Fruit fly (Drosophila melanogaster) whole organism, embryonic: ENCODE measurements around the gene LysRS.

ENCODE experiments used
- Antp ChIP-seq: fragments of 200-800 bp; sonication (Bioruptor generic); optimal IDR thresholded peaks from 3 replicates; lab custom pipeline; 2016; ENCODE audit warnings: missing biosample characterization, missing genetic modification characterization
- Blimp-1 ChIP-seq: fragments of 200-800 bp; sonication (Bioruptor generic); optimal IDR thresholded peaks from 3 replicates; lab custom pipeline; 2018; ENCODE audit warnings: missing biosample characterization, missing genetic modification characterization, mild to moderate bottlenecking, moderate library complexity, missing genetic modification reagents
- BtbVII ChIP-seq: fragments of 200-800 bp; sonication (Bioruptor generic); optimal IDR thresholded peaks from 3 replicates; lab custom pipeline; 2017; ENCODE audit warnings: missing biosample characterization, mild to moderate bottlenecking, missing genetic modification characterization
- CG13287 ChIP-seq: fragments of 200-800 bp; sonication (Bioruptor generic); IDR thresholded peaks from 2 replicates; pipeline ENCODE4 v1.3.6; 2022; ENCODE audit warnings: missing biosample characterization, missing genetic modification characterization; ENCODE audit not compliant: partially characterized antibody
- CG13894 ChIP-seq: fragments of 200-800 bp; sonication (Bioruptor generic); optimal IDR thresholded peaks from 3 replicates; lab custom pipeline; 2018; ENCODE audit warnings: missing biosample characterization, mild to moderate bottlenecking, missing genetic modification characterization, moderate library complexity
- CG17359 ChIP-seq: fragments of 200-800 bp; sonication (Bioruptor generic); optimal IDR thresholded peaks from 3 replicates; lab custom pipeline; 2018; ENCODE audit warnings: missing biosample characterization, mild to moderate bottlenecking, missing genetic modification characterization, moderate library complexity
- CG18764 ChIP-seq: fragments of 200-800 bp; sonication (Bioruptor generic); optimal IDR thresholded peaks from 3 replicates; lab custom pipeline; 2016; ENCODE audit warnings: missing biosample characterization, missing genetic modification characterization
- CG2120 ChIP-seq: fragments of 200-800 bp; sonication (Bioruptor generic); optimal IDR thresholded peaks from 3 replicates; lab custom pipeline; 2016; ENCODE audit warnings: missing biosample characterization, missing genetic modification characterization
- CG32532 ChIP-seq: fragments of 200-800 bp; sonication (Bioruptor generic); IDR thresholded peaks from 2 replicates; pipeline ENCODE4 v1.3.6; 2022; ENCODE audit warnings: missing biosample characterization, missing genetic modification characterization
- CG32767 ChIP-seq: fragments of 200-800 bp; sonication (Bioruptor generic); IDR thresholded peaks from 2 replicates; pipeline ENCODE4 v1.3.6; 2022; ENCODE audit warnings: missing biosample characterization, missing genetic modification characterization
- CG4730 ChIP-seq: fragments of 200-800 bp; sonication (Bioruptor generic); IDR thresholded peaks from 2 replicates; pipeline ENCODE4 v1.3.6; 2022; ENCODE audit warnings: missing biosample characterization, missing genetic modification characterization
- CG6254 ChIP-seq: fragments of 200-800 bp; sonication (Bioruptor generic); optimal IDR thresholded peaks from 3 replicates; lab custom pipeline; 2017; ENCODE audit warnings: mild to moderate bottlenecking, missing biosample characterization, missing genetic modification reagents, missing genetic modification characterization
- CG6765 ChIP-seq: fragments of 200-800 bp; sonication (Bioruptor generic); optimal IDR thresholded peaks from 3 replicates; lab custom pipeline; 2017; ENCODE audit warnings: missing biosample characterization, mild to moderate bottlenecking, missing genetic modification characterization
- CG8290 ChIP-seq, 3 experiments: fragments of 200-800 bp; sonication (Bioruptor generic); optimal IDR thresholded peaks; 2 replicates each; lab custom pipeline; 2016 to 2019; ENCODE audit warnings: missing biosample characterization in 3 of 3, missing genetic modification characterization in 3 of 3, mild to moderate bottlenecking in 2 of 3, moderate library complexity in 1 of 3
- CG8478 ChIP-seq: fragments of >200 bp; optimal IDR thresholded peaks from 2 replicates; lab custom pipeline; 2018
- CG9932 ChIP-seq: fragments of 200-800 bp; sonication (Bioruptor generic); IDR thresholded peaks from 2 replicates; pipeline ENCODE4 v1.3.6; 2022; ENCODE audit warnings: missing biosample characterization, missing genetic modification characterization
- D ChIP-seq, 2 experiments: fragments of 200-800 bp in 1 of 2; fragments of >200 bp in 1 of 2; sonication (Bioruptor generic) in 1 of 2; optimal IDR thresholded peaks; 2 replicates in 1 of 2; 3 replicates in 1 of 2; lab custom pipeline; 2017; ENCODE audit warnings: mild to moderate bottlenecking in 1 of 2, missing biosample characterization in 1 of 2, missing genetic modification characterization in 1 of 2, missing genetic modification reagents in 1 of 2
- ERR ChIP-seq: fragments of 200-800 bp; sonication (Bioruptor generic); optimal IDR thresholded peaks from 2 replicates; lab custom pipeline; 2016; ENCODE audit warnings: missing biosample characterization, missing genetic modification characterization
- Ets65A ChIP-seq: fragments of 200-800 bp; sonication (Bioruptor generic); peaks from one replicate; lab custom pipeline; 2016; ENCODE audit warnings: missing biosample characterization, missing genetic modification characterization
- Fer1 ChIP-seq: fragments of 200-800 bp; sonication (Bioruptor generic); optimal IDR thresholded peaks from 2 replicates; lab custom pipeline; 2017; ENCODE audit warnings: missing biosample characterization, mild to moderate bottlenecking, missing genetic modification characterization
- Fer3 ChIP-seq: fragments of 200-800 bp; sonication (Bioruptor generic); optimal IDR thresholded peaks from 2 replicates; lab custom pipeline; 2018; ENCODE audit warnings: missing biosample characterization, mild to moderate bottlenecking, missing genetic modification characterization, moderate library complexity
- Hr78 ChIP-seq, 2 experiments: fragments of 200-800 bp in 1 of 2; fragments of >200 bp in 1 of 2; sonication (Bioruptor generic) in 1 of 2; optimal IDR thresholded peaks; 2 replicates each; lab custom pipeline; 2017 to 2019; ENCODE audit warnings: missing biosample characterization in 2 of 2, missing genetic modification characterization in 2 of 2, mild to moderate bottlenecking in 1 of 2, moderate library complexity in 1 of 2
- Med ChIP-seq: fragments of 200-800 bp; sonication (Bioruptor generic); peaks from one replicate; lab custom pipeline; 2016; ENCODE audit warnings: missing biosample characterization, missing genetic modification characterization, mild to moderate bottlenecking, inconsistent platforms, moderate library complexity
- Nf-YA ChIP-seq: fragments of 200-800 bp; sonication (Bioruptor generic); IDR thresholded peaks from 2 replicates; pipeline ENCODE4 v1.3.6; 2022; ENCODE audit warnings: missing biosample characterization, missing genetic modification characterization
- NfI ChIP-seq: fragments of 200-800 bp; sonication (Bioruptor generic); optimal IDR thresholded peaks from 3 replicates; lab custom pipeline; 2018; ENCODE audit warnings: missing biosample characterization, mild to moderate bottlenecking, missing genetic modification characterization, moderate library complexity
- Ravus ChIP-seq: fragments of 200-800 bp; sonication (Bioruptor generic); IDR thresholded peaks from 2 replicates; pipeline ENCODE4 v1.3.6; 2022; ENCODE audit warnings: missing biosample characterization, missing genetic modification characterization
- Vsx1 ChIP-seq: fragments of 200-800 bp; sonication (Bioruptor generic); optimal IDR thresholded peaks from 2 replicates; lab custom pipeline; 2017; ENCODE audit warnings: missing biosample characterization, mild to moderate bottlenecking, missing genetic modification characterization, missing genetic modification reagents
- cg ChIP-seq: fragments of 200-800 bp; sonication (Bioruptor generic); optimal IDR thresholded peaks from 3 replicates; lab custom pipeline; 2019; ENCODE audit warnings: missing biosample characterization, mild to moderate bottlenecking, missing genetic modification characterization, moderate library complexity
- chinmo ChIP-seq: fragments of 200-800 bp; sonication (Bioruptor generic); IDR thresholded peaks from 4 replicates; pipeline ENCODE4 v1.3.6; 2022; ENCODE audit warnings: missing biosample characterization, missing genetic modification characterization; ENCODE audit not compliant: partially characterized antibody
- disco-r ChIP-seq: fragments of 200-800 bp; sonication (Bioruptor generic); optimal IDR thresholded peaks from 2 replicates; lab custom pipeline; 2016; ENCODE audit warnings: missing biosample characterization, missing genetic modification characterization
- ewg ChIP-seq: fragments of 200-800 bp; sonication (Bioruptor generic); optimal IDR thresholded peaks from 3 replicates; lab custom pipeline; 2017; ENCODE audit warnings: mild to moderate bottlenecking, missing biosample characterization, missing genetic modification reagents, missing genetic modification characterization
- ftz-f1 ChIP-seq: fragments of 200-800 bp; sonication (Bioruptor generic); optimal IDR thresholded peaks from 2 replicates; lab custom pipeline; 2016; ENCODE audit warnings: missing biosample characterization, missing genetic modification characterization
- ham ChIP-seq: fragments of 200-800 bp; sonication (Bioruptor generic); IDR thresholded peaks from 2 replicates; pipeline ENCODE4 v1.3.6; 2022; ENCODE audit warnings: missing biosample characterization, missing genetic modification characterization
- hkb ChIP-seq, 2 experiments: fragments of 200-800 bp in 1 of 2; fragments of >200 bp in 1 of 2; sonication (Bioruptor generic) in 1 of 2; IDR thresholded peaks in 1 of 2; optimal IDR thresholded peaks in 1 of 2; 2 replicates each; pipeline versions ENCODE4 v1.3.6 to Lab custom; 2017 to 2022; ENCODE audit warnings: missing biosample characterization in 1 of 2, missing genetic modification characterization in 1 of 2
- kni ChIP-seq: fragments of 200-800 bp; sonication (Bioruptor generic); optimal IDR thresholded peaks from 3 replicates; lab custom pipeline; 2017; ENCODE audit warnings: mild to moderate bottlenecking, missing biosample characterization, missing genetic modification reagents, missing genetic modification characterization
- lab ChIP-seq: fragments of 200-800 bp; sonication (Bioruptor generic); optimal IDR thresholded peaks from 3 replicates; lab custom pipeline; 2017; ENCODE audit warnings: missing biosample characterization, missing genetic modification characterization, mild to moderate bottlenecking, moderate library complexity, missing genetic modification reagents
- mirr ChIP-seq: fragments of 200-800 bp; sonication (Bioruptor generic); optimal IDR thresholded peaks from 3 replicates; lab custom pipeline; 2018; ENCODE audit warnings: missing biosample characterization, mild to moderate bottlenecking, missing genetic modification characterization
- nom ChIP-seq: fragments of 200-800 bp; sonication (Bioruptor generic); optimal IDR thresholded peaks from 2 replicates; lab custom pipeline; 2017; ENCODE audit warnings: missing biosample characterization, missing genetic modification characterization, mild to moderate bottlenecking, moderate library complexity, missing genetic modification reagents
- onecut ChIP-seq: fragments of 200-800 bp; sonication (Bioruptor generic); IDR thresholded peaks from 2 replicates; pipeline ENCODE4 v1.3.6; 2022; ENCODE audit warnings: missing biosample characterization, missing genetic modification characterization
- rib ChIP-seq: fragments of 200-800 bp; sonication (Bioruptor generic); IDR thresholded peaks from 2 replicates; pipeline ENCODE4 v1.3.6; 2022; ENCODE audit warnings: missing biosample characterization, missing genetic modification characterization
- row ChIP-seq: fragments of 200-800 bp; sonication (Bioruptor generic); IDR thresholded peaks from 3 replicates; pipeline ENCODE4 v1.3.6; 2022; ENCODE audit warnings: missing biosample characterization, missing genetic modification characterization
- sd ChIP-seq: fragments of 200-800 bp; sonication (Bioruptor generic); optimal IDR thresholded peaks from 3 replicates; lab custom pipeline; 2018; ENCODE audit warnings: missing biosample characterization, mild to moderate bottlenecking, missing genetic modification characterization, moderate library complexity
- sens ChIP-seq: fragments of 200-800 bp; sonication (Bioruptor generic); peaks from one replicate; lab custom pipeline; 2016; ENCODE audit warnings: missing biosample characterization, missing genetic modification characterization
- sqz ChIP-seq: fragments of 200-800 bp; sonication (Bioruptor generic); optimal IDR thresholded peaks from 3 replicates; lab custom pipeline; 2018; ENCODE audit warnings: missing biosample characterization, mild to moderate bottlenecking, missing genetic modification characterization
- sr ChIP-seq: fragments of 200-800 bp; sonication (Bioruptor generic); IDR thresholded peaks from 3 replicates; pipeline ENCODE4 v1.3.6; 2022; ENCODE audit warnings: missing biosample characterization, missing genetic modification characterization
- vvl ChIP-seq: fragments of 200-800 bp; sonication (Bioruptor generic); IDR thresholded peaks from 2 replicates; pipeline ENCODE4 v1.3.6; 2022; ENCODE audit warnings: missing biosample characterization, missing genetic modification characterization
- wek ChIP-seq: fragments of 200-800 bp; sonication (Bioruptor generic); optimal IDR thresholded peaks from 3 replicates; lab custom pipeline; 2018; ENCODE audit warnings: missing biosample characterization, mild to moderate bottlenecking, missing genetic modification characterization, moderate library complexity

The LysRS gene

DNA sequence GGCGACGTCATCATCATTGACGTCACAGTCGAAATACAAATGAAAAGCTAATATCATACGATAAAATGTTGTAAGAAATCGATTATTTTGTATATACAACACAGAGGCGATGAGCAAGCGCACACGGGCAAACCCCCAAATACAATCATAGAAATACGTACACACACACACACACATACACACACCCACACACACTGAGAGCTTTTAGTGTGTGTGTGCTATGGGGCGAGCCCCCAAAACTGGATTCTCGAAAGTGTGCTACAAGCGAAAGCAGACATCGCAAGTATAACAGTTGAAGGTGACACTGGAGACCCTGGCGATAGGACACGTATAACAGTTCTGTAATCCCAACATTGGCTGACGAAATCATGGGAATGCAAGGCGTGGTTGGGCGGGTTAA is 26.8 kb downstream of the LysRS start (continued):
- TF ChIP-seq sr (GFP tag; lab: Robert Waterston, UW) (0 out of 3 replicates have a peak, but pooled peaks have one; percentile 44), Vsx1 (GFP tag; lab: Kevin White, UChicago) (no peak), sens (GFP tag; lab: Kevin White, UChicago) (peak; percentile 54), CG4730 (no peak), CG8478 (lab: Kevin White, UChicago) (peak; percentile 52), CG32532 (GFP tag; lab: Robert Waterston, UW) (0 out of 2 replicates have a peak, but pooled peaks have one; percentile 19), sd (peak; percentile 52), D (optimal IDR thresholded peaks at IDR 0.05; lab: Kevin White, UChicago) (no peak), D (GFP tag; optimal IDR thresholded peaks at IDR 0.05; lab: Kevin White, UChicago) (no peak), BtbVII (GFP tag; lab: Kevin White, UChicago) (peak; percentile 68), CG6254 (GFP tag; lab: Kevin White, UChicago) (no peak), ewg (GFP tag; lab: Kevin White, UChicago) (peak; percentile 74), mirr (GFP tag; lab: Kevin White, UChicago) (peak; percentile 37), Hr78 (GFP tag; optimal IDR thresholded peaks at IDR 0.05; lab: Kevin White, UChicago) (peak in 1 of 2 experiments; percentile 39), kni (GFP tag; lab: Kevin White, UChicago) (peak; percentile 58), chinmo (peak; percentile 79; the same call in 1 of the 4 replicates), CG32767 (GFP tag; lab: Robert Waterston, UW) (peak; percentile 78), Fer1 (GFP tag; lab: Kevin White, UChicago) (peak; percentile 4), cg (GFP tag; lab: Kevin White, UChicago) (peak; percentile 95), CG8290 (GFP tag; optimal IDR thresholded peaks at IDR 0.05; lab: Kevin White, UChicago) (no peak), CG8290 (tag; optimal IDR thresholded peaks at IDR 0.05; lab: Kevin White, UChicago) (peak in 1 of 2 experiments; percentile 11), Ravus (GFP tag; lab: Robert Waterston, UW) (no peak), rib (GFP tag; lab: Robert Waterston, UW) (0 out of 2 replicates have a peak, but pooled peaks have one; percentile 31), CG13287 (peak; percentile 20; the same call in 1 of the 2 replicates), onecut (GFP tag; lab: Robert Waterston, UW) (peak; percentile 98), disco-r (GFP tag; lab: Kevin White, UChicago) (no peak), CG6765 (peak; percentile 14), Fer3 (no peak), CG13894 (tag; lab: Kevin White, UChicago) (peak; percentile 85), nom (GFP tag; lab: Kevin White, UChicago) (peak; percentile 9), CG9932 (GFP tag; lab: Robert Waterston, UW) (0 out of 2 replicates have a peak, but pooled peaks have one; percentile 8), NfI (no peak)
- TF ChIP-seq, all 482 proteins: peak for 37

DNA sequence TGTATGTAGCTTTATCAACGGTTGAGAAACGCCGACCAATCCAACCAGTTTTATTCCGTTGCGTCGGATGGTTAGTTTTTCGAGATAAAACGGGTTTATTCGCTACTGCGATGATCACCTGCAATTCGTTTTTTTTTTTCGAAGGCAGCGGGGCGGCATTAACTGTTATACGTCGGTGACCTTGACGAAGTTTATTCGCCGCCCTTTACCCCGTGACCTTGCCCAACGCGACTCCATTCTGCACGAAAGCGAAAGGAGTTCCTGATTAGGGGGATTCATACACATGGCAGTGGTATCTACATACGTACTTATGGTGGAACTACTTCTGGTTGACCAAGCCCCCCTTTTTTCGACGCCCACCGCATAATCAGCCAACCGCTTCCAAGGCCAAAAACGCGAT is 28.1 kb downstream of the LysRS start:
- peak; percentile 90 for TF ChIP-seq ftz-f1 (GFP tag; lab: Kevin White, UChicago)
- 0 out of 2 replicates have a peak, but pooled peaks have one; percentile 8 for TF ChIP-seq vvl
- no peak for TF ChIP-seq CG17359 (tag; lab: Kevin White, UChicago)
- peak; percentile 2 for TF ChIP-seq CG2120 (GFP tag; lab: Kevin White, UChicago)
- 0 out of 2 replicates have a peak, but pooled peaks have one; percentile 17 for TF ChIP-seq rib (GFP tag; lab: Robert Waterston, UW)
- no peak for TF ChIP-seq CG18764 (GFP tag; lab: Kevin White, UChicago)
- TF ChIP-seq Hr78 (GFP tag; optimal IDR thresholded peaks at IDR 0.05; lab: Kevin White, UChicago), result peak in 1 of 2 experiments; percentile 57
- peak; percentile 72 for TF ChIP-seq sqz
- TF ChIP-seq wek (GFP tag; lab: Kevin White, UChicago), result peak; percentile 61
- TF ChIP-seq Antp, result no peak
- TF ChIP-seq nom (GFP tag; lab: Kevin White, UChicago), result peak; percentile 17
- 0 out of 4 replicates have a peak, but pooled peaks have one; percentile 71 for TF ChIP-seq chinmo
- no peak for TF ChIP-seq Nf-YA (GFP tag; lab: Robert Waterston, UW)
- no peak for TF ChIP-seq hkb (optimal IDR thresholded peaks at IDR 0.05; lab: Kevin White, UChicago)
- TF ChIP-seq hkb (GFP tag; IDR thresholded peaks at IDR 0.05; lab: Robert Waterston, UW), result peak; percentile 26; the same call in 1 of the 2 replicates
- TF ChIP-seq Med (GFP tag; lab: Kevin White, UChicago), result peak; percentile 51
- peak; percentile 38 for TF ChIP-seq ERR (GFP tag; lab: Kevin White, UChicago)
- peak; percentile 10 for TF ChIP-seq Ets65A (GFP tag; lab: Kevin White, UChicago)
- TF ChIP-seq Blimp-1 (GFP tag; lab: Kevin White, UChicago), result peak; percentile 85
- TF ChIP-seq lab (GFP tag; lab: Kevin White, UChicago), result peak; percentile 26
- TF ChIP-seq ham (GFP tag; lab: Robert Waterston, UW), result no peak
- TF ChIP-seq row, result 0 out of 3 replicates have a peak, but pooled peaks have one; percentile 9
